Worm (Caenorhabditis elegans): Measurements from ENCODE around the gene asb-2.

Gene asb-2

DNA sequence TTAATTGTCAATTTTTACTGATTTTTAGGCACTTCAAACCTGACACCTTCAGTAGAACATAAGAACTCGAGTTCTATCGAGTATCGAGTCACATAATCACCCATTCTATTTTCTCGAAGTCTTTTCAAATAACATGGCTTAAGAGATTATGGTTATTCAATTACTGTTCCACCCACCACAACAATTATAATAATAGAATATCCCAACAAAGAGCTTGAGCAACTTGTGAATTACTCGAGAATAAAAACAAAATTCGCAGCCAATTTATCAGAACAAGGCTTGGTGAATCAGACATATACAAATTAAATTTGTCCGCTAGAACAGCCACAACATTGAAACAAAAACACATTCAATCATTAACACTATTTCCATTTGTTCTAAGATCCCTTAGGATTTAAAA, 45.3 kb upstream of the asb-2 start:
- TF ChIP-seq lin-13 (GFP tag; optimal IDR thresholded peaks at IDR 0.05) (no peak), lin-11 (tag; optimal IDR thresholded peaks at IDR 0.05) (no peak), alr-1 (tag; optimal IDR thresholded peaks at IDR 0.05) (no peak), mdl-1 (tag; optimal IDR thresholded peaks at IDR 0.05) (no peak), sma-9 (GFP tag; optimal IDR thresholded peaks at IDR 0.05) (no peak), sma-9 (tag; optimal IDR thresholded peaks at IDR 0.05) (no peak), ceh-82 (tag; optimal IDR thresholded peaks at IDR 0.05) (no peak), mbf-1 (tag; optimal IDR thresholded peaks at IDR 0.05) (no peak), C34F6.9 (tag; optimal IDR thresholded peaks at IDR 0.05) (no peak), aly-2 (tag; optimal IDR thresholded peaks at IDR 0.05) (no peak), nhr-25 (tag; optimal IDR thresholded peaks at IDR 0.05) (no peak), blmp-1 (tag; optimal IDR thresholded peaks at IDR 0.05; ENCODE audit: insufficient read depth) (no peak), elt-3 (tag; optimal IDR thresholded peaks at IDR 0.05) (no peak), unc-55 (GFP tag; optimal IDR thresholded peaks at IDR 0.05) (no peak), ama-1 (optimal IDR thresholded peaks at IDR 0.05) (no peak), nhr-129 (tag; optimal IDR thresholded peaks at IDR 0.05) (no peak)

DNA sequence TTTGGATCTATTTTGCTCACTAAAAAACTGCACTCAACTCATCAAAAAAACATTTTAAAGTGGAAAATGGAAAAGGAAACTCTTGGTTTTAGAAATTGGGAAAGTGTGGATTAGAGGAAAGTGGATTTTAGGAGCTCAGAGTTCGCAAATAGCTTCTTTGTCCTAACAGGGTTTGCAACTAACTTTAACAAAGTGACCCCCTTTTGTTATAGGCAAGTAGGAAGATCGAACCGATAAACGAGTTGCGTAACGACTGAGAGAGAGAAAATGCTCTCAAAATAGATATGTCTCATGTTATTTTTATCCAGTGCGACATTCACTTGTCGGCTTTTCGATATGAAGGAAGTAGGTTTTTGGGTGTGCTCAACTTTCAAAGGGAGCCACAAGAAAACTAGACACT, 43.1 kb upstream of the asb-2 start:
- TF ChIP-seq nhr-21 (tag; optimal IDR thresholded peaks at IDR 0.05) = no peak
- no peak for TF ChIP-seq unc-62 (GFP tag; optimal IDR thresholded peaks at IDR 0.05)
- no peak for TF ChIP-seq mab-5 (tag; optimal IDR thresholded peaks at IDR 0.05)
- TF ChIP-seq ceh-16 (tag; optimal IDR thresholded peaks at IDR 0.05) = no peak
- no peak for TF ChIP-seq nhr-11 (tag; optimal IDR thresholded peaks at IDR 0.05)
- no peak for TF ChIP-seq gmeb-1 (tag; optimal IDR thresholded peaks at IDR 0.05)
- TF ChIP-seq lin-11 (tag; optimal IDR thresholded peaks at IDR 0.05) = no peak
- no peak for TF ChIP-seq ZK546.5 (tag; optimal IDR thresholded peaks at IDR 0.05)
- no peak for TF ChIP-seq mdl-1 (tag; optimal IDR thresholded peaks at IDR 0.05)
- no peak for TF ChIP-seq alr-1 (tag; optimal IDR thresholded peaks at IDR 0.05)
- TF ChIP-seq egl-27 (tag; optimal IDR thresholded peaks at IDR 0.05) = no peak
- no peak for TF ChIP-seq snpc-4 (tag; optimal IDR thresholded peaks at IDR 0.05)
- no peak for TF ChIP-seq elt-3 (tag; optimal IDR thresholded peaks at IDR 0.05)
- no peak for TF ChIP-seq elt-1 (tag; optimal IDR thresholded peaks at IDR 0.05)
- TF ChIP-seq sma-9 (GFP tag; optimal IDR thresholded peaks at IDR 0.05) = no peak
- no peak for TF ChIP-seq sma-9 (tag; optimal IDR thresholded peaks at IDR 0.05)
- TF ChIP-seq nhr-23 (tag; optimal IDR thresholded peaks at IDR 0.05) = no peak

DNA sequence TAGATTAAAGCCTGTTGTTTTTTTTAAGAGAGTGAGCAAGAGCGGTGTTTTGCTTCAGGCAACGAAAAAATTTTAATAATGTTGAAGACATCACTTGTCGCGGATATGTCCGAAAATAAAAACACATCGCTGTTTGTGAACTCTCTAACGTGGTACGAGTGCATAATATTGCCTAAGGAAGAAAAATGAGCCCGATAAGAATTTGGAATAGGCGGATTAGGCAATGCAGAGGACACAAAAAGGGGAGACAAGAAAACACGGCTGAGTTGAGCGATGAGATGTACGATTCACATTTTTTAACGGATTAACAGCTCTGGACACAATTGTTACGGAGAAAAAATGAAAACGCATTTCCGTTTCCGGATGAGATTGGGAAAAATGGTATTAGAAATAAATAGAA, 42.2 kb upstream of the asb-2 start:
- TF ChIP-seq F13H6.1 (tag; optimal IDR thresholded peaks at IDR 0.05) = no peak
- TF ChIP-seq nhr-23 (tag; optimal IDR thresholded peaks at IDR 0.05) = no peak
- TF ChIP-seq aly-2 (tag; optimal IDR thresholded peaks at IDR 0.05) = no peak
- TF ChIP-seq zag-1 (tag; optimal IDR thresholded peaks at IDR 0.05) = no peak
- TF ChIP-seq unc-55 (GFP tag; optimal IDR thresholded peaks at IDR 0.05) = no peak
- no peak for TF ChIP-seq nhr-21 (tag; optimal IDR thresholded peaks at IDR 0.05)
- no peak for TF ChIP-seq peb-1 (tag; optimal IDR thresholded peaks at IDR 0.05)
- no peak for TF ChIP-seq egl-27 (tag; optimal IDR thresholded peaks at IDR 0.05)
- TF ChIP-seq nhr-77 (tag; optimal IDR thresholded peaks at IDR 0.05) = no peak
- TF ChIP-seq alr-1 (tag; optimal IDR thresholded peaks at IDR 0.05) = no peak
- no peak for TF ChIP-seq ZK546.5 (tag; optimal IDR thresholded peaks at IDR 0.05)
- no peak for TF ChIP-seq elt-3 (tag; optimal IDR thresholded peaks at IDR 0.05)
- no peak for TF ChIP-seq C34F6.9 (tag; optimal IDR thresholded peaks at IDR 0.05)
- no peak for TF ChIP-seq sem-4 (tag; optimal IDR thresholded peaks at IDR 0.05)

DNA sequence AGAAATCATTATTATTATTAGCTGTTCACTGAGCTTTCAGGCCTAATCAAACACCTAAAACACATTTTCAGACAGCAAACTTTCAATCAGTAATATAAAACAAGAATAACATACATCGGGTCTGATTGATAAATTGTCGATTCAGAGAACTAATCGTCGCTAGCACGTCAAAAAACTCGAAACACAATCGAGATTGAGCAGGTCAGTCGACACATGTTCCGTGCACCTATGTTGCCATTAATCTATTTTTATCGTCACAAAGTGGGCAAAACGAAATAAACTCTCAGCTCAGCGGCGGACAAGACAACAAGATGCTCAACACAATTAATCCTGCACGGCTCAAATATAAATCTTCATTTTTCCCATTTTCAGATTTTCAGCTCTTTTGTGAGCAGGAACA, 40.2 kb upstream of the asb-2 start:
- TF ChIP-seq alr-1 (tag; optimal IDR thresholded peaks at IDR 0.05) (no peak), gmeb-1 (tag; optimal IDR thresholded peaks at IDR 0.05) (no peak), aly-2 (tag; optimal IDR thresholded peaks at IDR 0.05) (no peak), nhr-77 (tag; optimal IDR thresholded peaks at IDR 0.05) (no peak), nhr-12 (tag; optimal IDR thresholded peaks at IDR 0.05) (no peak)

DNA sequence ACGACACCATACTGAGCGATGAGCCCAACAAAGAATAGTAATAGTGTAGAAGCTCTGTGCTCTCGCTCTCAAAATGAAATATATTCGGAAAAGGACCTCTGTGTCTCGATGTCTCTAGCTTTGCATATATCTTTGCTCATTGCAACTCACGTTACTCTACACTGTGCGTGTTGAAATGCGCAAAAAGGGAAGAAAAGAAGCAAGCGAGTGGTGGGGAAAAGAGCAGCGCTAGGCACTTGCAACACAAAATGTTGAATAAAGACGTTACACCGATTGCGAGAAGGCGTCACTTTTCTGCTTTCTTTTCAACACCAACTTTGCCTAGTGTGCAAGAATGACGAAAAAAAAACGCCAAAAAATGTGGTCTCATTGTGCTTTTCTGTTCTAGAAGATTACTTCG, 35.0 kb upstream of the asb-2 start:
- TF ChIP-seq elt-1 (tag; optimal IDR thresholded peaks at IDR 0.05) = no peak
- TF ChIP-seq nhr-10 (tag; optimal IDR thresholded peaks at IDR 0.05) = no peak
- TF ChIP-seq alr-1 (tag; optimal IDR thresholded peaks at IDR 0.05) = no peak
- TF ChIP-seq F13H6.1 (tag; optimal IDR thresholded peaks at IDR 0.05) = no peak
- no peak for TF ChIP-seq nhr-6 (tag; optimal IDR thresholded peaks at IDR 0.05)
- TF ChIP-seq zag-1 (tag; optimal IDR thresholded peaks at IDR 0.05) = peak; percentile 8
- peak; percentile 18 for TF ChIP-seq unc-55 (GFP tag; optimal IDR thresholded peaks at IDR 0.05)
- peak; percentile 8 for TF ChIP-seq nhr-129 (tag; optimal IDR thresholded peaks at IDR 0.05)
- no peak for TF ChIP-seq aly-2 (tag; optimal IDR thresholded peaks at IDR 0.05)
